Worm (Caenorhabditis elegans): Measurements from ENCODE around the gene arp-11.
"Not testable (repeated sequence)": the region's sequence is repeated elsewhere in the genome, so short reads cannot be mapped to it uniquely, and the experiment has no call there.

The arp-11 gene

DNA sequence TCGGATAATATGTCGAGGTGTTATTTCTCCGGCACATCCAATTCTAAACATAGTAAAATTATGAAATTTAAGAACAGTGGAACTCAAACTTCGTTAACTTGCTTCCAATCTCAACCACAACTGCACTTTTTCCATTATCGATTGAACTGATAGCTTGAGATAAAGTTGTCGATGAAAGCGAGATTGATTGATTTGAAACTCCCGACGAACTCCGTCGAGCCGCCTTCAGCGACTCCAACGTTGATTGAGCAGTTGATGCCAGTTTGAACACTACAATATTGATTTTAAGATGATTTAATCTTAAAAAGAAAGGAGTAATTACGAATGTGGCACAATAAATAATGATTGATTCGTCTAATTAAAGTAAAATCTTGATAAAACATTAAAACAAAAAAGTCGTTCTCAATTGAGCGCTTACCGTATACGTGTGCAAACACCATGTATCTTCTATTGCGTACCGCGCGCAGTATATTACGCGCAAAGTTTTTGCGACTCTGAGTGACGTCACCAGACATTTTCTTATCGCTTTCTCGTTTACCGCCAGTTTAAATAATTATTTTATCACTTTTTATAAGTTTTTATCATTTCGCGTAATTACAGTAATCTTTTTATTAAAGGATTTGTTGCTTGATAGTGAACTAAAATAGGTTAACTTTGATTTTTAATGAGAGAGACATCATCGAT is at the start of gene arp-11:
Gene arp-11 (minus strand): TSS at position 51 of the 684 bp plus-strand sequence.
- TF ChIP-seq die-1 (tag; optimal IDR thresholded peaks at IDR 0.05) (no peak), snpc-3.4 (tag; optimal IDR thresholded peaks at IDR 0.05) (peak; percentile 11), egl-44 (GFP tag; IDR thresholded peaks at IDR 0.05) (no peak), ceh-27 (GFP tag; optimal IDR thresholded peaks at IDR 0.05) (peak; percentile 30), lin-40 (tag; optimal IDR thresholded peaks at IDR 0.05) (peak; percentile 60), dox-1 (GFP tag; IDR thresholded peaks at IDR 0.05) (peak; percentile 61), snpc-1.3 (tag; optimal IDR thresholded peaks at IDR 0.05; ENCODE audit: insufficient read depth) (peak; percentile 29), tlf-1 (GFP tag; optimal IDR thresholded peaks at IDR 0.05) (peak; percentile 0), snpc-4 (GFP tag; optimal IDR thresholded peaks at IDR 0.05) (no peak), snpc-4 (tag; optimal IDR thresholded peaks at IDR 0.05) (peak in 3 of 4 experiments; percentile 50 to 59 (median 51)), lin-35 (GFP tag; optimal IDR thresholded peaks at IDR 0.05) (peak in 1 of 3 experiments; percentile 49), lin-54 (GFP tag; optimal IDR thresholded peaks at IDR 0.05) (peak; percentile 61), athp-1 (tag; optimal IDR thresholded peaks at IDR 0.05) (no peak), F23B12.7 (tag; optimal IDR thresholded peaks at IDR 0.05; ENCODE audit: insufficient read depth) (peak; percentile 55), cebp-1 (GFP tag; IDR thresholded peaks at IDR 0.05) (no peak), cebp-1 (tag; optimal IDR thresholded peaks at IDR 0.05) (peak; percentile 60), madf-10 (tag; optimal IDR thresholded peaks at IDR 0.05) (peak; percentile 46), fkh-3 (tag; optimal IDR thresholded peaks at IDR 0.05) (no peak), hmg-1.2 (GFP tag; IDR thresholded peaks at IDR 0.05) (peak; percentile 31; the same call in 1 of the 2 replicates), efl-1 (GFP tag; optimal IDR thresholded peaks at IDR 0.05) (peak; percentile 26), madf-6 (GFP tag; IDR thresholded peaks at IDR 0.05) (peak; percentile 61; the same call in 1 of the 2 replicates), B0336.3 (GFP tag; IDR thresholded peaks at IDR 0.05) (0 out of 2 replicates have a peak, but pooled peaks have one; percentile 22), nhr-80 (tag; optimal IDR thresholded peaks at IDR 0.05) (peak; percentile 23), F33H1.4 (GFP tag; IDR thresholded peaks at IDR 0.05) (peak; percentile 26; the same call in 1 of the 2 replicates), attf-5 (GFP tag; optimal IDR thresholded peaks at IDR 0.05) (peak; percentile 84), ztf-22 (GFP tag; optimal IDR thresholded peaks at IDR 0.05) (no peak), tbp1 (GFP tag; optimal IDR thresholded peaks at IDR 0.05) (peak; percentile 45), lsl-1 (GFP tag; optimal IDR thresholded peaks at IDR 0.05) (peak; percentile 65), let-607 (tag; optimal IDR thresholded peaks at IDR 0.05) (peak in 1 of 2 experiments; percentile 1), atf-7 (tag; optimal IDR thresholded peaks at IDR 0.05) (peak; percentile 96), ZK185.1 (tag; optimal IDR thresholded peaks at IDR 0.05; ENCODE audit: poor library complexity, severe bottlenecking) (peak; percentile 56), sea-2 (GFP tag; IDR thresholded peaks at IDR 0.05) (no peak), nfyb-1 (GFP tag; IDR thresholded peaks at IDR 0.05) (no peak)

DNA sequence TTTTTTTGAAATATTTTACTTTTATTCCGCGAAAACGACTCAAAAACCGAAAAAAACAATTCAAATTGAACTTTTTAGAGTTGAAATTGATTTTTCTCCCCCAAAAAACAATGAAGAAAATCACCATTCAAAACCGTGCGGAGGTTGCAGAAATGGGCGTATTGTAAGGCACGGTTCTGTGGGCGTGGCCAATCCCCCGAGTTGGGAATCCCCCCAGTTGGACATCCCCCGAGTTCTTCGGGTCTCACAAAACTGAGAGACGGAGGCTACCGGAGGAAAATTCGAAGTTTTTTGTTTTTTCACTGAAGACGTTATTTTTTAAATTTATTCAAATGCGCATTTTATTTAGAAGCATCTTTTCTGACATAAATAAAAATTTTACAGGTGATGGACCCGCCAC is 46.2 kb upstream of the arp-11 start, which contains the start of gene mcm-3AP:
Gene mcm-3AP (plus strand): TSS at position 383 of the 400 bp plus-strand sequence.
- not testable (repeated sequence) for TF ChIP-seq cebp-1 (GFP tag; IDR thresholded peaks at IDR 0.05)
- TF ChIP-seq cebp-1 (tag; optimal IDR thresholded peaks at IDR 0.05) (peak; percentile 5), pbrm-1 (GFP tag; IDR thresholded peaks at IDR 0.05) (peak; percentile 39; the same call in 1 of the 2 replicates), K11D2.4 (GFP tag; IDR thresholded peaks at IDR 0.05) (0 out of 2 replicates have a peak, but pooled peaks have one; percentile 28), ceh-100 (GFP tag; IDR thresholded peaks at IDR 0.05) (peak; percentile 96), let-526 (GFP tag; IDR thresholded peaks at IDR 0.05) (0 out of 2 replicates have a peak, but pooled peaks have one; percentile 25), C06A6.2 (GFP tag; conservative IDR thresholded peaks at IDR 0.05) (peak; percentile 63; the same call in 1 of the 2 replicates), D2030.7 (GFP tag; IDR thresholded peaks at IDR 0.05) (peak; percentile 74; the same call in 1 of the 2 replicates), attf-3 (GFP tag; conservative IDR thresholded peaks at IDR 0.05) (peak; percentile 79), ztf-6 (GFP tag; IDR thresholded peaks at IDR 0.05) (0 out of 2 replicates have a peak, but pooled peaks have one; percentile 55), bed-2 (GFP tag; IDR thresholded peaks at IDR 0.05) (peak; percentile 68; the same call in 1 of the 2 replicates), attf-5 (GFP tag; optimal IDR thresholded peaks at IDR 0.05) (peak; percentile 41), F33H1.4 (GFP tag; IDR thresholded peaks at IDR 0.05) (peak; percentile 37), hmg-1.2 (GFP tag; IDR thresholded peaks at IDR 0.05) (peak; percentile 59; the same call in 1 of the 2 replicates), lin-26 (GFP tag; IDR thresholded peaks at IDR 0.05) (peak; percentile 74; the same call in 1 of the 2 replicates), rcor-1 (GFP tag; IDR thresholded peaks at IDR 0.05) (peak; percentile 52), aptf-2 (GFP tag; conservative IDR thresholded peaks at IDR 0.05) (peak; percentile 89), nfyb-1 (GFP tag; IDR thresholded peaks at IDR 0.05) (peak; percentile 65; the same call in 1 of the 2 replicates), dox-1 (GFP tag; IDR thresholded peaks at IDR 0.05) (peak; percentile 88), madf-6 (GFP tag; IDR thresholded peaks at IDR 0.05) (peak; percentile 58)
